Worm (Caenorhabditis elegans) whole organism, L4/young adult: ENCODE measurements around the gene F54E12.2.

Source experiments
- W03F9.2 ChIP-seq: fragments of 150-350 bp; optimal IDR thresholded peaks from 2 replicates; lab custom pipeline; 2014; ENCODE audit warnings: missing biosample characterization, missing genetic modification characterization
- him-1 ChIP-seq: sonication (generic microtip); optimal IDR thresholded peaks from 2 replicates; lab custom pipeline; 2016; ENCODE audit warnings: missing genotype, missing genetic modification reagents, missing genetic modification characterization, missing compliant biosample characterization

DNA sequence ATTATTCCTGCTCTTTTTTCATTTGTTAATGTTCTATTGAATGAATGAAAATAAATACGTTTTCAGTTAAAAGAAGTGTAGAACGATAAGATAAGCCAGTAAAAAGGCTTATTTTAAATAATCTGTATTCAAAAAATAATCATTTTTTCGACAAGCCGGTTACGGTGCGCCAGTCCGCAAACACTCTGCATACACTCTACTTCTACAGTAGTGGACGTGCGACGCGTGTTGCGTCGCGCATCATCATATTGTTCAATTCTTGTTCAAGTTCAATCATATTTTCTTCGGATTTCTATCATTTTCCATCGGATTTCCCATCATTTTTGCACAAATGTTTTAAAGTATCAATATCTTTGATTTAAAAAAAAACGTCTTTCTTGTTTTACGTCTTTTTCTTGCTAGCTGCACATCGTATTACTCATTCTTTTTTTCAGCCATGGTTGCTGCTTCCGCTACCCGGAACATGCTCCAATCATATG lies 17.1 kb downstream of the F54E12.2 start, which contains the start of gene B0035.18:
- TF ChIP-seq W03F9.2 (tag; lab: Kevin White, UChicago) = no peak
- no peak for TF ChIP-seq him-1 (tag; lab: Kevin White, UChicago)
